Fruit fly (Drosophila melanogaster): ENCODE results near the gene Spn28Dc.

DNA sequence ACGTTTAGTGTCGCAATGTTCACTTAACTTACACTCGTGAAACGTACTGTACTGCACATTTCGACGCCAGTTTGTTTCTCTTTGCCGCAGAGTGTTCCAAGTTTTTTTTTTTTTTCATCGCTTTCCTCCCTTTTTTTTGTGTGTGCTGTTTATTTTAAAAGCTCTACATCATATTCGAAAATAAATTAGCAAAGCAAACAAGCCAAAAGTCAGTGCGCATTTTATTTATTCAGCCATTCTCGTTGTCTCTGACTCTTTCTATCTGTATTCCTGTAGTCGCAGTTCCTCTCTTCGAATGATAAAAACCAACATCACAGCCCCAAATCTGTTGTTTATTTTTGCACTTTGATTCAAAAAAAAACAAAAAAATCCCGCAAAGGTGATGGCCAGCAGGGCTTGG, 52.4 kb downstream of the Spn28Dc start:
- TF ChIP-seq Smox (GFP tag; optimal IDR thresholded peaks at IDR 0.05) (peak; percentile 8), Sox102F (GFP tag; optimal IDR thresholded peaks at IDR 0.05) (no peak), Eip75B (GFP tag; optimal IDR thresholded peaks at IDR 0.05) (no peak), cyc (GFP tag; optimal IDR thresholded peaks at IDR 0.05) (no peak), Blimp-1 (GFP tag; optimal IDR thresholded peaks at IDR 0.05) (no peak)
